Worm (Caenorhabditis elegans): ENCODE measurements around the gene nmr-2.

Gene nmr-2

ce11 chrV:14999485-15000023 lies 11.9 kb downstream of the nmr-2 start, which contains the start of gene T01C3.11:
Gene T01C3.11 (plus strand): TSS chrV:14999535.
- TF ChIP-seq W03F9.2 (tag; optimal IDR thresholded peaks at IDR 0.05) (no peak), him-1 (tag; optimal IDR thresholded peaks at IDR 0.05) (no peak), dao-5 (tag; optimal IDR thresholded peaks at IDR 0.05) (no peak)

ce11 chrV:14996236-14996635 lies 15.2 kb downstream of the nmr-2 start, which contains the start of gene irld-14:
Gene irld-14 (plus strand): TSS chrV:14996536.
- TF ChIP-seq W03F9.2 (tag; optimal IDR thresholded peaks at IDR 0.05) (no peak), him-1 (tag; optimal IDR thresholded peaks at IDR 0.05) (no peak), dao-5 (tag; optimal IDR thresholded peaks at IDR 0.05) (no peak)

- TF ChIP-seq him-1 (tag; optimal IDR thresholded peaks at IDR 0.05) = no peak
- TF ChIP-seq dao-5 (tag; optimal IDR thresholded peaks at IDR 0.05) = no peak
- no peak for TF ChIP-seq W03F9.2 (tag; optimal IDR thresholded peaks at IDR 0.05)
These were observed 17.8 kb downstream of the nmr-2 start, which contains the start of gene fil-1 for ce11 chrV:14993620-14994019. Gene fil-1 (plus strand): TSS chrV:14993838.

ce11 chrV:14992627-14993117 lies 18.8 kb downstream of the nmr-2 start, which contains the start of gene T01C3.3:
Gene T01C3.3 (minus strand): TSS chrV:14992677.
- TF ChIP-seq W03F9.2 (tag; optimal IDR thresholded peaks at IDR 0.05) (no peak), dao-5 (tag; optimal IDR thresholded peaks at IDR 0.05) (no peak), him-1 (tag; optimal IDR thresholded peaks at IDR 0.05) (no peak)

ce11 chrV:14991489-14991888 lies 20.0 kb downstream of the nmr-2 start:
- TF ChIP-seq dao-5 (tag; optimal IDR thresholded peaks at IDR 0.05) (no peak), W03F9.2 (tag; optimal IDR thresholded peaks at IDR 0.05) (no peak), him-1 (tag; optimal IDR thresholded peaks at IDR 0.05) (no peak)

ce11 chrV:14990843-14991242 lies 20.6 kb downstream of the nmr-2 start, which contains the start of the genes cdt-2 and T01C3.2:
Gene cdt-2 (minus strand): TSS chrV:14991126.
Gene T01C3.2 (plus strand): TSS chrV:14991168.
- no peak for TF ChIP-seq dao-5 (tag; optimal IDR thresholded peaks at IDR 0.05)
- no peak for TF ChIP-seq him-1 (tag; optimal IDR thresholded peaks at IDR 0.05)
- TF ChIP-seq W03F9.2 (tag; optimal IDR thresholded peaks at IDR 0.05) = no peak

ce11 chrV:14984593-14984992 lies 26.9 kb downstream of the nmr-2 start, which contains the start of gene F02D8.4:
Gene F02D8.4 (plus strand): TSS chrV:14984893.
- no peak for TF ChIP-seq W03F9.2 (tag; optimal IDR thresholded peaks at IDR 0.05)
- TF ChIP-seq him-1 (tag; optimal IDR thresholded peaks at IDR 0.05) = no peak
- TF ChIP-seq dao-5 (tag; optimal IDR thresholded peaks at IDR 0.05) = no peak

- no peak for TF ChIP-seq him-1 (tag; optimal IDR thresholded peaks at IDR 0.05)
- TF ChIP-seq dao-5 (tag; optimal IDR thresholded peaks at IDR 0.05) = no peak
- TF ChIP-seq W03F9.2 (tag; optimal IDR thresholded peaks at IDR 0.05) = no peak
These were observed 31.5 kb downstream of the nmr-2 start, which contains the start of gene xbx-1 for ce11 chrV:14979937-14980336. Gene xbx-1 (plus strand): TSS chrV:14980237.

ce11 chrV:14978205-14978751 lies 33.2 kb downstream of the nmr-2 start, which contains the start of the genes grd-12 and F02D8.1:
Gene grd-12 (plus strand): TSS chrV:14978505.
Gene F02D8.1 (minus strand): TSS chrV:14978701.
- no peak for TF ChIP-seq W03F9.2 (tag; optimal IDR thresholded peaks at IDR 0.05)
- TF ChIP-seq dao-5 (tag; optimal IDR thresholded peaks at IDR 0.05) = no peak

- TF ChIP-seq W03F9.2 (tag; optimal IDR thresholded peaks at IDR 0.05) = no peak
- no peak for TF ChIP-seq him-1 (tag; optimal IDR thresholded peaks at IDR 0.05)
- TF ChIP-seq dao-5 (tag; optimal IDR thresholded peaks at IDR 0.05) = no peak
These were observed 40.3 kb downstream of the nmr-2 start, which contains the start of gene nlp-59 for ce11 chrV:14971136-14971535. Gene nlp-59 (plus strand): TSS chrV:14971436.
